Worm (Caenorhabditis elegans) whole organism, L1 larva: Measurements from ENCODE around the gene C37H5.14.

Experiments used
- C16A3.4 ChIP-seq: fragments of 150-350 bp; optimal IDR thresholded peaks from 2 replicates; lab custom pipeline; 2014; ENCODE audit warnings: missing biosample characterization, missing genetic modification characterization
- C34B4.2 ChIP-seq: sonication (generic microtip); optimal IDR thresholded peaks from 2 replicates; lab custom pipeline; 2017; ENCODE audit warnings: mild to moderate bottlenecking, missing genetic modification characterization, missing compliant biosample characterization
- Y116A8C.19 ChIP-seq: sonication (generic microtip); optimal IDR thresholded peaks from 2 replicates; lab custom pipeline; 2016; ENCODE audit warnings: missing compliant biosample characterization, missing genetic modification characterization, borderline replicate concordance
- alr-1 ChIP-seq: fragments of 200-800 bp; sonication (Bioruptor generic); optimal IDR thresholded peaks from 2 replicates; lab custom pipeline; 2018; ENCODE audit warnings: borderline replicate concordance, mild to moderate bottlenecking, missing genetic modification characterization, missing compliant biosample characterization
- ama-1 ChIP-seq: fragments of 150-350 bp; optimal IDR thresholded peaks from 2 replicates; lab custom pipeline; 2014
- blmp-1 ChIP-seq: fragments of 150-350 bp; optimal IDR thresholded peaks from 2 replicates; lab custom pipeline; 2014; ENCODE audit warnings: missing biosample characterization, missing genetic modification characterization
- dpl-1 ChIP-seq, 3 experiments: fragments of 150-350 bp in 2 of 3; sonication (generic microtip) in 1 of 3; optimal IDR thresholded peaks; 2 replicates each; lab custom pipeline; 2014 to 2017; ENCODE audit warnings: missing biosample characterization in 3 of 3, missing genetic modification characterization in 3 of 3, missing genetic modification reagents in 3 of 3
- dsc-1 ChIP-seq: sonication (generic microtip); optimal IDR thresholded peaks from 2 replicates; lab custom pipeline; 2016; ENCODE audit warnings: mild to moderate bottlenecking, missing genetic modification characterization, missing compliant biosample characterization
- efl-1 ChIP-seq, 4 experiments: fragments of 150-350 bp; optimal IDR thresholded peaks in 3 of 4; peaks in 1 of 4; 1 replicate in 1 of 4; 2 replicates in 3 of 4; lab custom pipeline; 2014; ENCODE audit warnings: missing biosample characterization in 2 of 4, missing genetic modification characterization in 2 of 4, missing genetic modification reagents in 2 of 4
- egl-13 ChIP-seq: sonication (generic microtip); optimal IDR thresholded peaks from 2 replicates; lab custom pipeline; 2016; ENCODE audit warnings: missing genotype, missing genetic modification reagents, missing genetic modification characterization, missing compliant biosample characterization
- egl-27 ChIP-seq, 2 experiments: fragments of 150-350 bp in 1 of 2; sonication (generic microtip); optimal IDR thresholded peaks; 3 replicates each; lab custom pipeline; 2017 to 2018; ENCODE audit warnings: missing biosample characterization in 2 of 2, missing genetic modification characterization in 2 of 2, missing genetic modification reagents in 2 of 2
- fkh-4 ChIP-seq: sonication (generic microtip); optimal IDR thresholded peaks from 2 replicates; lab custom pipeline; 2016; ENCODE audit warnings: missing compliant biosample characterization, missing genetic modification characterization, borderline replicate concordance
- fkh-8 ChIP-seq: sonication (generic microtip); optimal IDR thresholded peaks from 2 replicates; lab custom pipeline; 2016; ENCODE audit warnings: mild to moderate bottlenecking, missing genetic modification characterization, missing compliant biosample characterization
- fos-1 ChIP-seq: fragments of 150-350 bp; optimal IDR thresholded peaks from 2 replicates; lab custom pipeline; 2014; ENCODE audit warnings: missing biosample characterization, missing genetic modification characterization
- hlh-17 ChIP-seq: fragments of 200-800 bp; sonication (Bioruptor generic); optimal IDR thresholded peaks from 2 replicates; lab custom pipeline; 2018; ENCODE audit warnings: missing genetic modification characterization, mild to moderate bottlenecking, missing compliant biosample characterization, moderate library complexity, borderline replicate concordance
- irx-1 ChIP-seq: sonication (generic microtip); optimal IDR thresholded peaks from 2 replicates; lab custom pipeline; 2016; ENCODE audit warnings: missing genetic modification characterization, missing compliant biosample characterization
- isw-1 ChIP-seq: fragments of 200-800 bp; sonication (Bioruptor generic); IDR thresholded peaks from 2 replicates; pipeline ENCODE4 v1.3.6; 2022; ENCODE audit warnings: missing genetic modification characterization, missing compliant biosample characterization
- lin-13 ChIP-seq: fragments of 150-350 bp; optimal IDR thresholded peaks from 2 replicates; lab custom pipeline; 2014; ENCODE audit warnings: missing biosample characterization, missing genetic modification reagents, missing genetic modification characterization
- lin-14 ChIP-seq: fragments of 200-800 bp; sonication (Bioruptor generic); optimal IDR thresholded peaks from 2 replicates; lab custom pipeline; 2018; ENCODE audit warnings: mild to moderate bottlenecking, missing genetic modification characterization, moderate library complexity, missing compliant biosample characterization
- lin-15B ChIP-seq: fragments of 150-350 bp; sonication (generic microtip); optimal IDR thresholded peaks from 3 replicates; lab custom pipeline; 2014; ENCODE audit warnings: missing biosample characterization, missing genetic modification characterization
- lin-35 ChIP-seq, 2 experiments: fragments of 150-350 bp; optimal IDR thresholded peaks; 2 replicates each; lab custom pipeline; 2014; ENCODE audit warnings: missing biosample characterization in 2 of 2, missing genetic modification characterization in 2 of 2, missing genetic modification reagents in 2 of 2
- lsy-2 ChIP-seq, 2 experiments: fragments of 150-350 bp; optimal IDR thresholded peaks; 2 replicates each; lab custom pipeline; 2014; ENCODE audit warnings: missing biosample characterization in 2 of 2, missing genetic modification characterization in 2 of 2
- mep-1 ChIP-seq: fragments of 150-350 bp; optimal IDR thresholded peaks from 2 replicates; lab custom pipeline; 2014; ENCODE audit warnings: missing biosample characterization, missing genetic modification characterization
- nhr-11 ChIP-seq: fragments of 150-350 bp; optimal IDR thresholded peaks from 2 replicates; lab custom pipeline; 2014; ENCODE audit warnings: missing biosample characterization, missing genetic modification characterization
- nhr-20 ChIP-seq: sonication (generic microtip); optimal IDR thresholded peaks from 2 replicates; lab custom pipeline; 2016; ENCODE audit warnings: mild to moderate bottlenecking, missing genetic modification characterization, missing compliant biosample characterization
- nhr-237 ChIP-seq: fragments of 150-350 bp; optimal IDR thresholded peaks from 2 replicates; lab custom pipeline; 2014; ENCODE audit warnings: missing biosample characterization, missing genetic modification characterization
- nhr-47 ChIP-seq: sonication (generic microtip); optimal IDR thresholded peaks from 2 replicates; lab custom pipeline; 2016; ENCODE audit warnings: mild to moderate bottlenecking, missing genetic modification characterization, moderate library complexity, missing compliant biosample characterization
- nhr-71 ChIP-seq: sonication (generic microtip); optimal IDR thresholded peaks from 2 replicates; lab custom pipeline; 2016; ENCODE audit warnings: mild to moderate bottlenecking, missing genetic modification characterization, moderate library complexity, missing compliant biosample characterization
- nhr-76 ChIP-seq: sonication (generic microtip); optimal IDR thresholded peaks from 2 replicates; lab custom pipeline; 2017; ENCODE audit warnings: missing biosample characterization, missing genetic modification characterization
- nhr-77 ChIP-seq: fragments of 150-350 bp; optimal IDR thresholded peaks from 2 replicates; lab custom pipeline; 2014; ENCODE audit warnings: missing biosample characterization, missing genetic modification characterization
- nhr-84 ChIP-seq: sonication (generic microtip); optimal IDR thresholded peaks from 2 replicates; lab custom pipeline; 2017; ENCODE audit warnings: missing biosample characterization, missing genetic modification characterization
- nhr-85 ChIP-seq: sonication (generic microtip); peaks from one replicate; lab custom pipeline; 2016; ENCODE audit warnings: missing genetic modification characterization, inconsistent platforms, missing compliant biosample characterization
- pax-3 ChIP-seq: fragments of 200-800 bp; sonication (Bioruptor generic); optimal IDR thresholded peaks from 2 replicates; lab custom pipeline; 2018; ENCODE audit warnings: mild to moderate bottlenecking, missing genetic modification characterization, moderate library complexity, missing compliant biosample characterization
- snpc-4 ChIP-seq: fragments of 150-350 bp; optimal IDR thresholded peaks from 2 replicates; lab custom pipeline; 2014; ENCODE audit warnings: missing biosample characterization, missing genetic modification characterization
- snu-23 ChIP-seq: sonication (generic microtip); optimal IDR thresholded peaks from 2 replicates; lab custom pipeline; 2016; ENCODE audit warnings: missing genetic modification characterization, missing compliant biosample characterization
- sox-4 ChIP-seq: sonication (generic microtip); optimal IDR thresholded peaks from 2 replicates; lab custom pipeline; 2016; ENCODE audit warnings: missing genetic modification characterization, missing compliant biosample characterization
- sptf-1 ChIP-seq: fragments of 150-350 bp; optimal IDR thresholded peaks from 2 replicates; lab custom pipeline; 2014; ENCODE audit warnings: missing biosample characterization, missing genetic modification characterization
- swsn-7 ChIP-seq: sonication (generic microtip); optimal IDR thresholded peaks from 2 replicates; lab custom pipeline; 2016; ENCODE audit warnings: missing genetic modification characterization, missing compliant biosample characterization
- tlp-1 ChIP-seq: fragments of 150-350 bp; optimal IDR thresholded peaks from 2 replicates; lab custom pipeline; 2014; ENCODE audit warnings: missing biosample characterization, missing genetic modification characterization
- unc-130 ChIP-seq: fragments of 150-350 bp; optimal IDR thresholded peaks from 2 replicates; lab custom pipeline; 2017; ENCODE audit warnings: missing biosample characterization, missing genetic modification characterization, inconsistent platforms
- unc-62 ChIP-seq: fragments of 150-350 bp; optimal IDR thresholded peaks from 2 replicates; lab custom pipeline; 2014; ENCODE audit warnings: missing biosample characterization, missing genetic modification reagents, missing genetic modification characterization
- xbp-1 ChIP-seq: sonication (generic microtip); optimal IDR thresholded peaks from 2 replicates; lab custom pipeline; 2016; ENCODE audit warnings: missing genetic modification characterization, missing compliant biosample characterization
- zip-4 ChIP-seq: fragments of 200-800 bp; sonication (Bioruptor generic); optimal IDR thresholded peaks from 2 replicates; lab custom pipeline; 2018; ENCODE audit warnings: mild to moderate bottlenecking, missing genetic modification characterization, moderate library complexity, missing compliant biosample characterization
- ztf-4 ChIP-seq: fragments of 150-350 bp; optimal IDR thresholded peaks from 2 replicates; lab custom pipeline; 2014; ENCODE audit warnings: missing biosample characterization, missing genetic modification characterization

Gene C37H5.14

DNA sequence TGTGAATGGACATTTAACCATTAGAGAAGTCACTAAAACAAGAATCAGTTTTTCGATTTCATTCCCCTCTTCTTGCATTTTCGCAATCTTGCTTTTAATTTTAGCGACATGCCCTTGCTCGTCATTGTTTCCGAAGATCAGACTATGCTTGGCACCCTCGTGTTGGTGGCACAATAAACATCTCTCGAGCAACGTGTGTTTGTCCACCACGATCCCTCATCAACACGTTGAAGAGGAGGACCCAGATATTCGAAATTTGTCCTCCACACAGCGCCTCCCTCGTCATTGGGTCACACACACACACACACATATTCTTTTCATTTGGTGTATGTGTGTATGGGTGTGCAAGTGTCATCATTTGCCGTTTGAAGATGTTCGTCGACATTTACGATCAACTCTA is 31.2 kb upstream of the C37H5.14 start, which contains the start of gene srd-32:
srd-32 (plus strand) TSS at position 301 of the 400 bp plus-strand sequence.
- no peak for TF ChIP-seq Y116A8C.19 (tag; lab: Kevin White, UChicago)
- TF ChIP-seq nhr-11 (tag; lab: Kevin White, UChicago): no peak
- no peak for TF ChIP-seq pax-3 (tag; lab: Kevin White, UChicago)
- peak; percentile 68 for TF ChIP-seq dsc-1
- TF ChIP-seq zip-4 (GFP tag; lab: Kevin White, UChicago): no peak
- TF ChIP-seq egl-27 (tag; optimal IDR thresholded peaks at IDR 0.05; lab: Kevin White, UChicago): no peak

DNA sequence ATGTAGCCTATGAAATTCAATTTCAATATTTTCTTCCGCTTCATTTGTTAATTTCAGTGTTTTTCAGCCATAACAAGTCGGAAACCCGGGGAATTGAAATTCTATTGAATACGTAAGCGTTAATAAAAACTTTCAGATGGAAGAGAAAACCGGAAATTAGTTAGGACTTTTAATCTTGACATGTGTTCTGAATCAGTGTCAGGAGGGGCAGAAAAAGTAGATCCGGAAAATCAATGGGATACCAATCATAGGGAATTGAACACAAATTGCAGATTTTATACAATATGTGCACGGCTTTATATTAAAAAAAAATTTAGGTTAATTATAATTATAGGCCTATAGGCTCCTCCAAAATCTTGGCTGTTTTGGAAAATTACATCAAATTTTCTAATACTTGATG is 30.2 kb upstream of the C37H5.14 start:
- no peak for TF ChIP-seq irx-1
- TF ChIP-seq dsc-1: peak; percentile 92
- TF ChIP-seq blmp-1 (tag; lab: Kevin White, UChicago): no peak
- TF ChIP-seq fkh-4 (tag; lab: Kevin White, UChicago): peak; percentile 78
- TF ChIP-seq fkh-8: peak; percentile 4
- TF ChIP-seq alr-1 (tag; lab: Kevin White, UChicago): no peak
- TF ChIP-seq tlp-1 (tag; lab: Kevin White, UChicago): no peak
- no peak for TF ChIP-seq isw-1 (GFP tag; lab: Robert Waterston, UW)

- TF ChIP-seq fkh-4 (tag; lab: Kevin White, UChicago) (no peak), nhr-77 (tag; lab: Kevin White, UChicago) (peak; percentile 27), nhr-20 (tag; lab: Kevin White, UChicago) (peak; percentile 53), alr-1 (tag; lab: Kevin White, UChicago) (no peak), xbp-1 (no peak), ama-1 (no peak), lin-35 (GFP tag; optimal IDR thresholded peaks at IDR 0.05; lab: Kevin White, UChicago) (peak in 1 of 2 experiments; percentile 32), egl-27 (tag; optimal IDR thresholded peaks at IDR 0.05; lab: Kevin White, UChicago) (no peak), swsn-7 (tag; lab: Kevin White, UChicago) (no peak), hlh-17 (GFP tag; lab: Kevin White, UChicago) (no peak), nhr-237 (no peak), snu-23 (GFP tag; lab: Kevin White, UChicago) (peak; percentile 31), C16A3.4 (tag; lab: Kevin White, UChicago) (peak; percentile 1), lin-15B (tag; lab: Kevin White, UChicago) (no peak), sptf-1 (tag; lab: Kevin White, UChicago) (no peak), lin-14 (GFP tag; lab: Kevin White, UChicago) (peak; percentile 73), nhr-47 (tag; lab: Kevin White, UChicago) (no peak), dpl-1 (GFP tag; optimal IDR thresholded peaks at IDR 0.05; lab: Kevin White, UChicago) (no peak), nhr-76 (no peak), mep-1 (tag; lab: Kevin White, UChicago) (peak; percentile 21), ztf-4 (tag; lab: Kevin White, UChicago) (peak; percentile 18), nhr-85 (tag; lab: Kevin White, UChicago) (peak; percentile 50), Y116A8C.19 (tag; lab: Kevin White, UChicago) (no peak), C34B4.2 (tag; lab: Kevin White, UChicago) (no peak), nhr-71 (tag; lab: Kevin White, UChicago) (peak; percentile 49), lin-13 (GFP tag; lab: Kevin White, UChicago) (no peak)
These were observed 28.6 kb upstream of the C37H5.14 start, which contains the start of gene C37H5.13 for ce11 chrV:4862737-4863136. TSS of gene C37H5.13 (minus strand) at chrV:4862965.

DNA sequence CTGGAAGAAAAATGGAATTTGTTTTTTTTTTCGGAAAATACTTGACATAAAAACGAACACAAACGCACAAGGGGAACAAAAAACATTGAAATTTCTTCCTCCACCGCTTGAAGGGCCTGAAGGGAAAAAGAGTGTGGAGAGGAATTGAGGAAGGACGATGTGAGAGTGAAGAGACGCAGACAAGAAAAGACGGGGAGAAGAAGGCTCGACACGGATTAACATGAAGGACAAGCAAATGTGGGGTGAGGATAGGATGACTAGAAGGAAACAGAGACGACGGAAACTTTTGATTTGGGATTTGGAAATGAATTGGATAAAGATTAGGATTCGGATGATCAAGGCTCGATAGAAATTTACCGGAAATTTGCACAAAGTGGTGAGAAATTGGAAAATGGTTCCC is 26.3 kb upstream of the C37H5.14 start:
- no peak for TF ChIP-seq nhr-84 (tag; lab: Kevin White, UChicago)
- TF ChIP-seq nhr-237: no peak
- TF ChIP-seq lin-35 (GFP tag; optimal IDR thresholded peaks at IDR 0.05; lab: Kevin White, UChicago): no peak
- TF ChIP-seq nhr-71 (tag; lab: Kevin White, UChicago): peak; percentile 37
- TF ChIP-seq dsc-1: peak; percentile 50
- no peak for TF ChIP-seq sox-4 (tag; lab: Kevin White, UChicago)
- no peak for TF ChIP-seq fos-1 (tag; lab: Kevin White, UChicago)
- peak in 1 of 2 experiments; percentile 13 for TF ChIP-seq lsy-2 (tag; optimal IDR thresholded peaks at IDR 0.05; lab: Kevin White, UChicago)
- TF ChIP-seq snu-23 (GFP tag; lab: Kevin White, UChicago): peak; percentile 18
- TF ChIP-seq egl-27 (tag; optimal IDR thresholded peaks at IDR 0.05; lab: Kevin White, UChicago): no peak
- TF ChIP-seq lin-14 (GFP tag; lab: Kevin White, UChicago): peak; percentile 57
- no peak for TF ChIP-seq swsn-7 (tag; lab: Kevin White, UChicago)
- peak; percentile 15 for TF ChIP-seq fkh-8
- TF ChIP-seq nhr-47 (tag; lab: Kevin White, UChicago): peak; percentile 25
- TF ChIP-seq snpc-4 (tag; lab: Kevin White, UChicago): no peak
- no peak for TF ChIP-seq unc-62
- TF ChIP-seq efl-1 (optimal IDR thresholded peaks at IDR 0.05; lab: Kevin White, UChicago): peak; percentile 9 to 15
- TF ChIP-seq efl-1 (GFP tag; optimal IDR thresholded peaks at IDR 0.05 in 1 of 2; lab: Kevin White, UChicago): peak in 1 of 2 experiments; percentile 78
- peak; percentile 22 for TF ChIP-seq egl-13 (tag; lab: Kevin White, UChicago)
- no peak for TF ChIP-seq unc-130
- no peak for TF ChIP-seq ama-1
